Worm (Caenorhabditis elegans): ENCODE results near the gene T06A1.5.

ce11 chrV:1961453-1961852 lies 34.4 kb downstream of the T06A1.5 start, which contains the start of gene Y40B10B.1:
- TF ChIP-seq nhr-76 (tag; optimal IDR thresholded peaks at IDR 0.05) (no peak), ets-5 (GFP tag; IDR thresholded peaks at IDR 0.05) (no peak), ama-1 (optimal IDR thresholded peaks at IDR 0.05) (no peak), zip-4 (GFP tag; optimal IDR thresholded peaks at IDR 0.05) (no peak), zag-1 (tag; optimal IDR thresholded peaks at IDR 0.05) (no peak), lsy-2 (tag; optimal IDR thresholded peaks at IDR 0.05) (no peak), skn-1 (tag; optimal IDR thresholded peaks at IDR 0.05) (no peak), fkh-8 (tag; optimal IDR thresholded peaks at IDR 0.05) (no peak), ztf-4 (tag; optimal IDR thresholded peaks at IDR 0.05) (no peak), sox-4 (tag; optimal IDR thresholded peaks at IDR 0.05) (no peak)
